Fruit fly (Drosophila melanogaster): ENCODE measurements around the gene CG13239.

- TF ChIP-seq CG12768 (GFP tag; optimal IDR thresholded peaks at IDR 0.05) (peak; percentile 91), Mnt (GFP tag; optimal IDR thresholded peaks at IDR 0.05) (no peak), kay (GFP tag; ENCODE audit: borderline replicate concordance) (no peak), tj (GFP tag; optimal IDR thresholded peaks at IDR 0.05) (no peak), CG14711 (tag; optimal IDR thresholded peaks at IDR 0.05) (no peak), CG7045 (GFP tag; optimal IDR thresholded peaks at IDR 0.05) (no peak), CG5204 (GFP tag; optimal IDR thresholded peaks at IDR 0.05) (no peak), pad (GFP tag; optimal IDR thresholded peaks at IDR 0.05) (no peak), cic (GFP tag; optimal IDR thresholded peaks at IDR 0.05) (no peak), toe (GFP tag; optimal IDR thresholded peaks at IDR 0.05) (no peak), CG1620 (GFP tag; optimal IDR thresholded peaks at IDR 0.05) (no peak)
Measured at dm6 chr3L:22909325-22909904, 48.8 kb downstream of the CG13239 start.

Measured in whole organism, adult.